Worm (Caenorhabditis elegans) whole organism, late embryonic: Measurements from ENCODE around the gene plk-1.

ENCODE experiments used
- F13H6.1 ChIP-seq: sonication (generic microtip); optimal IDR thresholded peaks from 2 replicates; lab custom pipeline; 2016; ENCODE audit warnings: missing genetic modification characterization, missing compliant biosample characterization
- ama-1 ChIP-seq: fragments of 150-350 bp; optimal IDR thresholded peaks from 2 replicates; lab custom pipeline; 2014
- ceh-48 ChIP-seq: sonication (generic microtip); optimal IDR thresholded peaks from 2 replicates; lab custom pipeline; 2016; ENCODE audit warnings: missing genetic modification characterization, inconsistent platforms, missing compliant biosample characterization
- fax-1 ChIP-seq: sonication (generic microtip); optimal IDR thresholded peaks from 2 replicates; lab custom pipeline; 2016; ENCODE audit warnings: missing genotype, missing genetic modification characterization, missing compliant biosample characterization
- fkh-10 ChIP-seq: fragments of 150-350 bp; optimal IDR thresholded peaks from 2 replicates; lab custom pipeline; 2014; ENCODE audit warnings: missing biosample characterization, missing genetic modification reagents, missing genetic modification characterization
- hlh-15 ChIP-seq: sonication (generic microtip); optimal IDR thresholded peaks from 2 replicates; lab custom pipeline; 2016; ENCODE audit warnings: missing genetic modification characterization, missing compliant biosample characterization
- hlh-6 ChIP-seq: sonication (generic microtip); optimal IDR thresholded peaks from 2 replicates; lab custom pipeline; 2016; ENCODE audit warnings: missing genotype, missing genetic modification characterization, missing compliant biosample characterization
- hlh-8 ChIP-seq: sonication (generic microtip); optimal IDR thresholded peaks from 2 replicates; lab custom pipeline; 2016; ENCODE audit warnings: missing genotype, missing genetic modification characterization, missing compliant biosample characterization
- nhr-11 ChIP-seq: fragments of 150-350 bp; optimal IDR thresholded peaks from 2 replicates; lab custom pipeline; 2014; ENCODE audit warnings: missing biosample characterization, missing genetic modification characterization
- odd-2 ChIP-seq: sonication (generic microtip); optimal IDR thresholded peaks from 2 replicates; lab custom pipeline; 2017; ENCODE audit warnings: antibody characterized with exemption, mild to moderate bottlenecking, missing genetic modification characterization, missing compliant biosample characterization
- pag-3 ChIP-seq: sonication (generic microtip); optimal IDR thresholded peaks from 2 replicates; lab custom pipeline; 2016; ENCODE audit warnings: missing compliant biosample characterization, missing genetic modification characterization, borderline replicate concordance
- pqm-1 ChIP-seq: sonication (generic microtip); optimal IDR thresholded peaks from 2 replicates; lab custom pipeline; 2016; ENCODE audit warnings: missing genetic modification characterization, missing compliant biosample characterization
- syd-9 ChIP-seq: sonication (generic microtip); optimal IDR thresholded peaks from 2 replicates; lab custom pipeline; 2016; ENCODE audit warnings: mild to moderate bottlenecking, missing genetic modification characterization, moderate library complexity, missing compliant biosample characterization

- TF ChIP-seq nhr-11 (tag; lab: Kevin White, UChicago): no peak
- no peak for TF ChIP-seq hlh-8
- no peak for TF ChIP-seq ceh-48 (tag; lab: Kevin White, UChicago)
- TF ChIP-seq fkh-10 (GFP tag; lab: Kevin White, UChicago): no peak
- no peak for TF ChIP-seq F13H6.1
- TF ChIP-seq ama-1 (lab: Kevin White, UChicago): no peak
- no peak for TF ChIP-seq fax-1 (tag; lab: Kevin White, UChicago)
- TF ChIP-seq hlh-15 (tag; lab: Kevin White, UChicago): no peak
- no peak for TF ChIP-seq pag-3 (tag; lab: Kevin White, UChicago)
- TF ChIP-seq odd-2 (tag; lab: Kevin White, UChicago): no peak
- no peak for TF ChIP-seq hlh-6 (tag; lab: Kevin White, UChicago)
- no peak for TF ChIP-seq syd-9 (tag; lab: Kevin White, UChicago)
- TF ChIP-seq pqm-1: no peak
Measured at ce11 chrIII:8145971-8146370, 44.8 kb downstream of the plk-1 start.
